ENCODE assay signal across 1 fruit fly cellular context in genomic region chr3R:10356563-10357363, dm6.
A peak's percentile ranks its signal among the peaks of the same experiment; 100 is the strongest.
TF ChIP-seq lines count a peak whose summit lies in the region.

No protein-coding gene starts in this region.

TF ChIP-seq in whole organism, embryonic, 481 proteins besides CTCF, POLR2A, EP300 and RAD21 (continued from another document and continues in another):
- TF ChIP-seq sc (optimal IDR thresholded peaks at IDR 0.05; lab: Kevin White, UChicago) (no peak), sc (GFP tag; optimal IDR thresholded peaks at IDR 0.05; lab: Kevin White, UChicago) (peak; percentile 82), sd (tag; optimal IDR thresholded peaks at IDR 0.05; lab: Kevin White, UChicago) (peak; percentile 35), ems (GFP tag; optimal IDR thresholded peaks at IDR 0.05; lab: Kevin White, UChicago) (peak; percentile 77), bigmax (GFP tag; optimal IDR thresholded peaks at IDR 0.05; lab: Kevin White, UChicago) (no peak), ranshi (GFP tag; IDR thresholded peaks at IDR 0.05; lab: Robert Waterston, UW) (no peak), zfh2 (GFP tag; optimal IDR thresholded peaks at IDR 0.05; lab: Kevin White, UChicago) (peak; percentile 66), CG7839 (tag; optimal IDR thresholded peaks at IDR 0.05; lab: Kevin White, UChicago) (peak; percentile 84), ap (GFP tag; IDR thresholded peaks at IDR 0.05; lab: Robert Waterston, UW) (no peak), MESR4 (GFP tag; optimal IDR thresholded peaks at IDR 0.05; lab: Kevin White, UChicago) (peak; percentile 7), CG11504 (tag; optimal IDR thresholded peaks at IDR 0.05; lab: Kevin White, UChicago) (peak; percentile 98), CG7357 (GFP tag; IDR thresholded peaks at IDR 0.05; lab: Robert Waterston, UW) (peak; percentile 65; the same call in 1 of the 3 replicates), Six4 (GFP tag; optimal IDR thresholded peaks at IDR 0.05; lab: Kevin White, UChicago) (peak; percentile 65), dati (GFP tag; IDR thresholded peaks at IDR 0.05; lab: Robert Waterston, UW) (no peak), NFAT (GFP tag; IDR thresholded peaks at IDR 0.05; lab: Robert Waterston, UW) (no peak), slp2 (GFP tag; optimal IDR thresholded peaks at IDR 0.05; lab: Kevin White, UChicago) (peak; percentile 76), CG30403 (GFP tag; optimal IDR thresholded peaks at IDR 0.05; lab: Kevin White, UChicago) (peak; percentile 88), Lim3 (GFP tag; IDR thresholded peaks at IDR 0.05; lab: Robert Waterston, UW) (no peak), shn (GFP tag; optimal IDR thresholded peaks at IDR 0.05; lab: Kevin White, UChicago) (peak; percentile 65), NC2β (GFP tag; optimal IDR thresholded peaks at IDR 0.05; lab: Kevin White, UChicago) (peak; percentile 79), B-H1 (GFP tag; IDR thresholded peaks at IDR 0.05; lab: Robert Waterston, UW) (no peak; the same call in 2 of the 3 replicates), D19A (tag; optimal IDR thresholded peaks at IDR 0.05; lab: Kevin White, UChicago) (peak; percentile 73), CG5245 (GFP tag; optimal IDR thresholded peaks at IDR 0.05; lab: Kevin White, UChicago) (peak; percentile 28), repo (GFP tag; optimal IDR thresholded peaks at IDR 0.05; lab: Kevin White, UChicago) (peak; percentile 37), CoRest (tag; optimal IDR thresholded peaks at IDR 0.05; lab: Kevin White, UChicago) (peak; percentile 84), zen (tag; optimal IDR thresholded peaks at IDR 0.05; lab: Kevin White, UChicago) (peak; percentile 63), Trl (optimal IDR thresholded peaks at IDR 0.05; lab: Kevin White, UChicago) (peak in 1 of 2 experiments; percentile 65), Trl (GFP tag; optimal IDR thresholded peaks at IDR 0.05; lab: Kevin White, UChicago) (peak; percentile 58), Hmx (GFP tag; optimal IDR thresholded peaks at IDR 0.05; lab: Kevin White, UChicago) (peak; percentile 61), jumu (GFP tag; optimal IDR thresholded peaks at IDR 0.05; lab: Kevin White, UChicago) (peak; percentile 79), esg (GFP tag; conservative IDR thresholded peaks at IDR 0.05; lab: Robert Waterston, UW) (no peak; the same call in 1 of the 2 replicates), Optix (GFP tag; IDR thresholded peaks at IDR 0.05; lab: Robert Waterston, UW) (no peak), CG9609 (GFP tag; optimal IDR thresholded peaks at IDR 0.05; lab: Kevin White, UChicago) (peak; percentile 64), sima (GFP tag; optimal IDR thresholded peaks at IDR 0.05; lab: Kevin White, UChicago) (peak; percentile 57), CG16779 (GFP tag; IDR thresholded peaks at IDR 0.05; lab: Robert Waterston, UW) (no peak), Nf-YC (tag; optimal IDR thresholded peaks at IDR 0.05; lab: Kevin White, UChicago) (peak; percentile 7), Nf-YA (GFP tag; IDR thresholded peaks at IDR 0.05; lab: Robert Waterston, UW) (no peak), CG16813 (GFP tag; IDR thresholded peaks at IDR 0.05; lab: Robert Waterston, UW; ENCODE audit: partially characterized antibody) (no peak), CG9876 (GFP tag; optimal IDR thresholded peaks at IDR 0.05; lab: Kevin White, UChicago) (peak; percentile 20), pfk (GFP tag; optimal IDR thresholded peaks at IDR 0.05; lab: Kevin White, UChicago) (no peak), Chrac-16 (GFP tag; optimal IDR thresholded peaks at IDR 0.05; lab: Kevin White, UChicago) (peak; percentile 79), pros (GFP tag; optimal IDR thresholded peaks at IDR 0.05; lab: Kevin White, UChicago) (no peak), CG15479 (GFP tag; optimal IDR thresholded peaks at IDR 0.05; lab: Kevin White, UChicago) (no peak), CG16815 (GFP tag; optimal IDR thresholded peaks at IDR 0.05; lab: Kevin White, UChicago) (peak; percentile 72), CG14014 (GFP tag; IDR thresholded peaks at IDR 0.05; lab: Robert Waterston, UW) (no peak), ac (GFP tag; optimal IDR thresholded peaks at IDR 0.05; lab: Kevin White, UChicago) (peak; percentile 48), ttk (GFP tag; IDR thresholded peaks at IDR 0.05; lab: Robert Waterston, UW) (no peak), CG12769 (tag; optimal IDR thresholded peaks at IDR 0.05; lab: Kevin White, UChicago) (no peak), gce (GFP tag; IDR thresholded peaks at IDR 0.05; lab: Robert Waterston, UW) (no peak), kay (GFP tag; optimal IDR thresholded peaks at IDR 0.05; lab: Kevin White, UChicago) (peak; percentile 63), CG18476 (GFP tag; optimal IDR thresholded peaks at IDR 0.05; lab: Kevin White, UChicago) (peak; percentile 74), CG10654 (GFP tag; optimal IDR thresholded peaks at IDR 0.05; lab: Kevin White, UChicago) (peak; percentile 66), CG8089 (GFP tag; optimal IDR thresholded peaks at IDR 0.05; lab: Kevin White, UChicago) (peak; percentile 83), sens (GFP tag; lab: Kevin White, UChicago) (peak; percentile 97), sqz (GFP tag; optimal IDR thresholded peaks at IDR 0.05; lab: Kevin White, UChicago) (peak; percentile 84), CG15696 (tag; optimal IDR thresholded peaks at IDR 0.05; lab: Kevin White, UChicago) (peak; percentile 70), CG4360 (GFP tag; IDR thresholded peaks at IDR 0.05; lab: Robert Waterston, UW) (no peak), Ssrp (tag; optimal IDR thresholded peaks at IDR 0.05; lab: Kevin White, UChicago) (peak; percentile 71), Asciz (GFP tag; optimal IDR thresholded peaks at IDR 0.05; lab: Kevin White, UChicago) (peak; percentile 70), CG8281 (tag; optimal IDR thresholded peaks at IDR 0.05; lab: Kevin White, UChicago) (peak; percentile 35), CG5953 (GFP tag; IDR thresholded peaks at IDR 0.05; lab: Robert Waterston, UW) (no peak), org-1 (GFP tag; optimal IDR thresholded peaks at IDR 0.05; lab: Kevin White, UChicago) (peak; percentile 82), H2.0 (GFP tag; IDR thresholded peaks at IDR 0.05; lab: Robert Waterston, UW) (no peak; the same call in 1 of the 2 replicates), CG8388 (GFP tag; optimal IDR thresholded peaks at IDR 0.05; lab: Kevin White, UChicago) (peak; percentile 89), scrt (GFP tag; optimal IDR thresholded peaks at IDR 0.05; lab: Kevin White, UChicago) (peak; percentile 59), CG11398 (GFP tag; optimal IDR thresholded peaks at IDR 0.05; lab: Kevin White, UChicago) (peak; percentile 49), CG13424 (tag; optimal IDR thresholded peaks at IDR 0.05; lab: Kevin White, UChicago) (peak; percentile 83), CG1792 (GFP tag; optimal IDR thresholded peaks at IDR 0.05; lab: Kevin White, UChicago) (peak; percentile 58), tap (tag; optimal IDR thresholded peaks at IDR 0.05; lab: Kevin White, UChicago) (peak; percentile 83), kah (GFP tag; optimal IDR thresholded peaks at IDR 0.05; lab: Kevin White, UChicago) (peak; percentile 26), CG6272 (GFP tag; IDR thresholded peaks at IDR 0.05; lab: Robert Waterston, UW) (peak; percentile 40), CG33557 (GFP tag; optimal IDR thresholded peaks at IDR 0.05; lab: Kevin White, UChicago) (peak; percentile 67), caup (GFP tag; optimal IDR thresholded peaks at IDR 0.05; lab: Kevin White, UChicago; ENCODE audit: severe bottlenecking) (peak; percentile 77), CG2202 (tag; optimal IDR thresholded peaks at IDR 0.05; lab: Kevin White, UChicago) (peak; percentile 51), CG2712 (tag; optimal IDR thresholded peaks at IDR 0.05; lab: Kevin White, UChicago) (peak; percentile 87), Mad (GFP tag; optimal IDR thresholded peaks at IDR 0.05; lab: Kevin White, UChicago) (peak; percentile 20), CG7556 (GFP tag; optimal IDR thresholded peaks at IDR 0.05; lab: Kevin White, UChicago) (peak; percentile 94), Dref (GFP tag; IDR thresholded peaks at IDR 0.05; lab: Robert Waterston, UW) (no peak), PHDP (tag; optimal IDR thresholded peaks at IDR 0.05; lab: Kevin White, UChicago) (peak; percentile 83), maf-S (GFP tag; optimal IDR thresholded peaks at IDR 0.05; lab: Kevin White, UChicago) (peak; percentile 71), fd96Cb (tag; optimal IDR thresholded peaks at IDR 0.05; lab: Kevin White, UChicago) (peak; percentile 84), CG34422 (GFP tag; IDR thresholded peaks at IDR 0.05; lab: Robert Waterston, UW) (no peak), tx (GFP tag; optimal IDR thresholded peaks at IDR 0.05; lab: Kevin White, UChicago) (peak; percentile 70), CG4730 (GFP tag; IDR thresholded peaks at IDR 0.05; lab: Robert Waterston, UW) (no peak), Atf6 (GFP tag; IDR thresholded peaks at IDR 0.05; lab: Robert Waterston, UW) (no peak), CrebB (tag; optimal IDR thresholded peaks at IDR 0.05; lab: Kevin White, UChicago) (peak; percentile 44), ind (GFP tag; optimal IDR thresholded peaks at IDR 0.05; lab: Kevin White, UChicago) (peak; percentile 51), CG11093 (GFP tag; IDR thresholded peaks at IDR 0.05; lab: Robert Waterston, UW) (peak; percentile 49; the same call in 1 of the 3 replicates), twi (tag; optimal IDR thresholded peaks at IDR 0.05; lab: Kevin White, UChicago) (peak; percentile 39), CG13775 (GFP tag; optimal IDR thresholded peaks at IDR 0.05; lab: Kevin White, UChicago) (peak; percentile 89), Side (GFP tag; optimal IDR thresholded peaks at IDR 0.05; lab: Kevin White, UChicago) (peak; percentile 83), gt (GFP tag; IDR thresholded peaks at IDR 0.05; lab: Robert Waterston, UW) (no peak), Taf1 (GFP tag; IDR thresholded peaks at IDR 0.05; lab: Robert Waterston, UW) (no peak), CG9437 (GFP tag; optimal IDR thresholded peaks at IDR 0.05; lab: Kevin White, UChicago) (peak; percentile 67), cato (GFP tag; optimal IDR thresholded peaks at IDR 0.05; lab: Kevin White, UChicago; ENCODE audit: borderline replicate concordance) (peak; percentile 38), CG6683 (GFP tag; optimal IDR thresholded peaks at IDR 0.05; lab: Kevin White, UChicago) (peak; percentile 65), CG30020 (tag; optimal IDR thresholded peaks at IDR 0.05; lab: Kevin White, UChicago) (peak; percentile 25), GATAe (GFP tag; conservative IDR thresholded peaks at IDR 0.05; lab: Robert Waterston, UW) (no peak), CG13123 (GFP tag; optimal IDR thresholded peaks at IDR 0.05; lab: Kevin White, UChicago) (peak; percentile 19), crp (GFP tag; optimal IDR thresholded peaks at IDR 0.05; lab: Kevin White, UChicago) (peak in 1 of 2 experiments; percentile 41), ewg (GFP tag; optimal IDR thresholded peaks at IDR 0.05; lab: Kevin White, UChicago) (peak; percentile 56), grn (GFP tag; optimal IDR thresholded peaks at IDR 0.05; lab: Kevin White, UChicago) (no peak), CG4404 (GFP tag; IDR thresholded peaks at IDR 0.05; lab: Robert Waterston, UW) (no peak), Dip3 (GFP tag; optimal IDR thresholded peaks at IDR 0.05; lab: Kevin White, UChicago) (peak; percentile 55), CG12391 (tag; optimal IDR thresholded peaks at IDR 0.05; lab: Kevin White, UChicago) (peak; percentile 90), Jarid2 (GFP tag; optimal IDR thresholded peaks at IDR 0.05; lab: Kevin White, UChicago) (peak; percentile 15), slou (GFP tag; optimal IDR thresholded peaks at IDR 0.05; lab: Kevin White, UChicago) (peak; percentile 20), Awh (GFP tag; IDR thresholded peaks at IDR 0.05; lab: Robert Waterston, UW) (0 out of 2 replicates have a peak, but pooled peaks have one; percentile 86), gsb-n (tag; optimal IDR thresholded peaks at IDR 0.05; lab: Kevin White, UChicago) (peak; percentile 87), CG3065 (GFP tag; optimal IDR thresholded peaks at IDR 0.05; lab: Kevin White, UChicago) (peak; percentile 19), Abd-B (GFP tag; optimal IDR thresholded peaks at IDR 0.05; lab: Kevin White, UChicago) (peak; percentile 29), tll (GFP tag; optimal IDR thresholded peaks at IDR 0.05; lab: Kevin White, UChicago) (peak in 1 of 2 experiments; percentile 57), CG1529 (GFP tag; optimal IDR thresholded peaks at IDR 0.05; lab: Kevin White, UChicago) (peak; percentile 70), jing (GFP tag; optimal IDR thresholded peaks at IDR 0.05; lab: Kevin White, UChicago) (peak; percentile 61), ro (GFP tag; IDR thresholded peaks at IDR 0.05; lab: Robert Waterston, UW) (no peak), Tbp (GFP tag; optimal IDR thresholded peaks at IDR 0.05; lab: Kevin White, UChicago) (no peak), dmrt99B (tag; optimal IDR thresholded peaks at IDR 0.05; lab: Kevin White, UChicago) (peak; percentile 85), CG12299 (tag; optimal IDR thresholded peaks at IDR 0.05; lab: Kevin White, UChicago) (peak; percentile 71), CG13296 (GFP tag; optimal IDR thresholded peaks at IDR 0.05; lab: Kevin White, UChicago) (peak; percentile 73), CG4707 (GFP tag; optimal IDR thresholded peaks at IDR 0.05; lab: Kevin White, UChicago) (no peak), corto (GFP tag; optimal IDR thresholded peaks at IDR 0.05; lab: Kevin White, UChicago) (peak; percentile 61), nmo (GFP tag; optimal IDR thresholded peaks at IDR 0.05; lab: Kevin White, UChicago) (peak; percentile 84), TFAM (GFP tag; optimal IDR thresholded peaks at IDR 0.05; lab: Kevin White, UChicago) (peak; percentile 24), Hsf (GFP tag; optimal IDR thresholded peaks at IDR 0.05; lab: Kevin White, UChicago) (peak; percentile 84), zf30C (GFP tag; optimal IDR thresholded peaks at IDR 0.05; lab: Kevin White, UChicago) (peak; percentile 97), CG8290 (GFP tag; optimal IDR thresholded peaks at IDR 0.05; lab: Kevin White, UChicago) (peak; percentile 55), CG8290 (tag; optimal IDR thresholded peaks at IDR 0.05; lab: Kevin White, UChicago) (peak in 1 of 2 experiments; percentile 36), Myb (GFP tag; optimal IDR thresholded peaks at IDR 0.05; lab: Kevin White, UChicago) (peak; percentile 55), Ets65A (GFP tag; lab: Kevin White, UChicago) (peak; percentile 74), Gug (GFP tag; IDR thresholded peaks at IDR 0.05; lab: Robert Waterston, UW) (peak; percentile 45; the same call in 3 of the 4 replicates), Atf-2 (GFP tag; optimal IDR thresholded peaks at IDR 0.05; lab: Kevin White, UChicago) (peak; percentile 77), fru (optimal IDR thresholded peaks at IDR 0.05; lab: Kevin White, UChicago) (no peak), CG7786 (GFP tag; optimal IDR thresholded peaks at IDR 0.05; lab: Kevin White, UChicago) (peak; percentile 71), CG17328 (GFP tag; IDR thresholded peaks at IDR 0.05; lab: Robert Waterston, UW) (no peak)
